Fruit fly (Drosophila melanogaster): ENCODE results near the gene Pdf.

Gene Pdf

DNA sequence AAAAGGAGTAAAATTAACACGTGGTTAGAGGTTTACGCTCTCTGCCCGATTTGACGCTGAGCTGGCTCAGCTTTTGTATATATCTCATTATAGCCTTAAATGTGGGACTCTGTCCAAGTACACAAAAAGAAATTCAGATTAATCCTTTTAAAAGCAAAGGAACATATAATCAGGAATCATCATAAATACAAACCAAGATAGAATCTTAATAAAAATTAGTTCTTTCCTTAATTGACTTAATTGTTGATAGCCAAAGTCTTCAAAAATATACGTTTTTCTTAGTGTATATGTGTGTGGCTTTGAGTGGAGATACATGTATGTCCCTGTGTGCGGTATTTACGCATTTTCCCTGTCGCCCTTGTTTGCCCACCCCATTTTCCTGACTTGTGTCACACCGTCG is 38.3 kb upstream of the Pdf start (continued):
- TF ChIP-seq Med (GFP tag) (peak; percentile 72), sens (GFP tag) (peak; percentile 10), onecut (GFP tag; IDR thresholded peaks at IDR 0.05) (peak; percentile 20; the same call in 1 of the 2 replicates), gt (GFP tag; IDR thresholded peaks at IDR 0.05) (no peak), Taf1 (GFP tag; IDR thresholded peaks at IDR 0.05) (no peak), pzg (GFP tag; optimal IDR thresholded peaks at IDR 0.05) (no peak), CG18619 (GFP tag; optimal IDR thresholded peaks at IDR 0.05) (peak; percentile 15), Mrtf (GFP tag; IDR thresholded peaks at IDR 0.05) (0 out of 3 replicates have a peak, but pooled peaks have one; percentile 5), HLH3B (GFP tag; IDR thresholded peaks at IDR 0.05) (0 out of 2 replicates have a peak, but pooled peaks have one; percentile 21), CG4820 (GFP tag; optimal IDR thresholded peaks at IDR 0.05) (no peak), fru (optimal IDR thresholded peaks at IDR 0.05) (no peak), cwo (GFP tag; optimal IDR thresholded peaks at IDR 0.05) (peak; percentile 52), CG10366 (GFP tag; IDR thresholded peaks at IDR 0.05) (no peak; the same call in 1 of the 2 replicates), Camta (GFP tag; optimal IDR thresholded peaks at IDR 0.05) (no peak), Rfx (GFP tag; IDR thresholded peaks at IDR 0.05) (peak; percentile 59), fd96Cb (tag; optimal IDR thresholded peaks at IDR 0.05) (no peak), CG33557 (GFP tag; optimal IDR thresholded peaks at IDR 0.05) (no peak), tap (tag; optimal IDR thresholded peaks at IDR 0.05) (no peak), stc (GFP tag; IDR thresholded peaks at IDR 0.05) (no peak), CG8944 (GFP tag; optimal IDR thresholded peaks at IDR 0.05) (no peak), nerfin-2 (GFP tag; IDR thresholded peaks at IDR 0.05; ENCODE audit: partially characterized antibody) (no peak), kni (GFP tag; optimal IDR thresholded peaks at IDR 0.05) (no peak), Elba2 (GFP tag; optimal IDR thresholded peaks at IDR 0.05) (no peak), CG7987 (GFP tag; optimal IDR thresholded peaks at IDR 0.05) (no peak), BEAF-32 (GFP tag; optimal IDR thresholded peaks at IDR 0.05) (no peak), Abd-B (GFP tag; optimal IDR thresholded peaks at IDR 0.05) (no peak), Atf3 (GFP tag; optimal IDR thresholded peaks at IDR 0.05) (no peak), lola (GFP tag; optimal IDR thresholded peaks at IDR 0.05) (no peak), CG34224 (GFP tag; IDR thresholded peaks at IDR 0.05; ENCODE audit: partially characterized antibody) (no peak), tgo (GFP tag; IDR thresholded peaks at IDR 0.05) (peak; percentile 34; the same call in 1 of the 3 replicates), CG13894 (tag; optimal IDR thresholded peaks at IDR 0.05) (peak; percentile 69), CG8478 (optimal IDR thresholded peaks at IDR 0.05) (no peak), Six4 (GFP tag; optimal IDR thresholded peaks at IDR 0.05) (no peak), CG15011 (GFP tag; optimal IDR thresholded peaks at IDR 0.05) (peak; percentile 30), CG15514 (GFP tag; optimal IDR thresholded peaks at IDR 0.05) (peak; percentile 37), bcd (GFP tag; optimal IDR thresholded peaks at IDR 0.05) (no peak), dmrt11E (tag; optimal IDR thresholded peaks at IDR 0.05) (no peak), Opbp (GFP tag; IDR thresholded peaks at IDR 0.05; ENCODE audit: partially characterized antibody) (no peak), dmrt99B (tag; optimal IDR thresholded peaks at IDR 0.05) (peak; percentile 47), pfk (GFP tag; optimal IDR thresholded peaks at IDR 0.05) (no peak), Scr (GFP tag; IDR thresholded peaks at IDR 0.05; ENCODE audit: partially characterized antibody) (no peak), C15 (GFP tag; IDR thresholded peaks at IDR 0.05) (0 out of 3 replicates have a peak, but pooled peaks have one; percentile 13), Ets65A (GFP tag) (no peak), kah (GFP tag; optimal IDR thresholded peaks at IDR 0.05) (no peak), row (GFP tag; IDR thresholded peaks at IDR 0.05) (peak; percentile 66; the same call in 2 of the 3 replicates), CG8290 (GFP tag; optimal IDR thresholded peaks at IDR 0.05) (no peak), CG8290 (tag; optimal IDR thresholded peaks at IDR 0.05) (peak in 1 of 2 experiments; percentile 10), Dip2 (GFP tag; IDR thresholded peaks at IDR 0.05) (no peak), CG7556 (GFP tag; optimal IDR thresholded peaks at IDR 0.05) (peak; percentile 65), abd-A (tag; optimal IDR thresholded peaks at IDR 0.05) (no peak), salm (tag; optimal IDR thresholded peaks at IDR 0.05) (no peak), Hsf (GFP tag; optimal IDR thresholded peaks at IDR 0.05) (peak; percentile 20)

Measured in whole organism, embryonic.